Fruit fly (Drosophila melanogaster): ENCODE data around the gene Fer1.
A peak's percentile ranks its signal among the peaks of the same experiment; 100 is the strongest.

Gene Fer1

dm6 chr3R:7150544-7151406, 14.8 kb downstream of the Fer1 start, which contains the start of the genes gfzf and Sas-4 (continued):
- no peak for TF ChIP-seq crol (GFP tag; IDR thresholded peaks at IDR 0.05)
- TF ChIP-seq CG6765 (GFP tag; optimal IDR thresholded peaks at IDR 0.05) = no peak
- TF ChIP-seq CG7357 (GFP tag; IDR thresholded peaks at IDR 0.05) = peak; percentile 46; the same call in 1 of the 3 replicates
- TF ChIP-seq CG2889 (GFP tag; IDR thresholded peaks at IDR 0.05) = peak; percentile 68
- TF ChIP-seq CG12219 (GFP tag; optimal IDR thresholded peaks at IDR 0.05) = no peak
- no peak for TF ChIP-seq MTF-1 (GFP tag; optimal IDR thresholded peaks at IDR 0.05; ENCODE audit: borderline replicate concordance)
- no peak; the same call in 1 of the 2 replicates for TF ChIP-seq E2f1 (GFP tag; IDR thresholded peaks at IDR 0.05)
- TF ChIP-seq CG6791 (GFP tag; IDR thresholded peaks at IDR 0.05; ENCODE audit: partially characterized antibody) = no peak
- peak; percentile 51; the same call in 1 of the 2 replicates for TF ChIP-seq peb (GFP tag; IDR thresholded peaks at IDR 0.05)
- TF ChIP-seq CG4854 (GFP tag; optimal IDR thresholded peaks at IDR 0.05) = no peak
- no peak for TF ChIP-seq bowl (GFP tag; IDR thresholded peaks at IDR 0.05)
- no peak for TF ChIP-seq crc (GFP tag; optimal IDR thresholded peaks at IDR 0.05)
- no peak for TF ChIP-seq tap (tag; optimal IDR thresholded peaks at IDR 0.05)
- peak; percentile 10 for TF ChIP-seq sd (tag; optimal IDR thresholded peaks at IDR 0.05)
- TF ChIP-seq CTCF (GFP tag; optimal IDR thresholded peaks at IDR 0.05) = peak; percentile 2
- peak; percentile 39 for TF ChIP-seq CG3995 (GFP tag; optimal IDR thresholded peaks at IDR 0.05)
- no peak for TF ChIP-seq CG17912 (GFP tag; optimal IDR thresholded peaks at IDR 0.05)
- peak; percentile 78 for TF ChIP-seq CG14710 (tag; optimal IDR thresholded peaks at IDR 0.05)
- TF ChIP-seq ATbp (GFP tag; optimal IDR thresholded peaks at IDR 0.05) = no peak
- no peak for TF ChIP-seq CG4282 (GFP tag; optimal IDR thresholded peaks at IDR 0.05)
- TF ChIP-seq CG31365 (tag; optimal IDR thresholded peaks at IDR 0.05) = no peak
- peak; percentile 43 for TF ChIP-seq Atf3 (GFP tag; optimal IDR thresholded peaks at IDR 0.05)
- TF ChIP-seq fru (optimal IDR thresholded peaks at IDR 0.05) = no peak
- peak; percentile 37 for TF ChIP-seq CG10274 (GFP tag; optimal IDR thresholded peaks at IDR 0.05)
- peak; percentile 33 for TF ChIP-seq pzg (GFP tag; optimal IDR thresholded peaks at IDR 0.05)
- 0 out of 3 replicates have a peak, but pooled peaks have one; percentile 13 for TF ChIP-seq Opbp (GFP tag; IDR thresholded peaks at IDR 0.05; ENCODE audit: partially characterized antibody)
- TF ChIP-seq br (optimal IDR thresholded peaks at IDR 0.05) = no peak
- no peak for TF ChIP-seq gcm2 (GFP tag; optimal IDR thresholded peaks at IDR 0.05)
- peak; percentile 35 for TF ChIP-seq CG10979 (tag; optimal IDR thresholded peaks at IDR 0.05)
- TF ChIP-seq sqz (GFP tag; optimal IDR thresholded peaks at IDR 0.05) = no peak
- TF ChIP-seq CG32772 (GFP tag; IDR thresholded peaks at IDR 0.05) = peak; percentile 52; the same call in 1 of the 2 replicates
- no peak; the same call in 1 of the 2 replicates for TF ChIP-seq ranshi (GFP tag; IDR thresholded peaks at IDR 0.05)
- TF ChIP-seq fd102C (GFP tag; optimal IDR thresholded peaks at IDR 0.05) = no peak
- peak; percentile 31 for TF ChIP-seq bab2 (GFP tag; optimal IDR thresholded peaks at IDR 0.05)
- TF ChIP-seq Rfx (GFP tag; IDR thresholded peaks at IDR 0.05) = peak; percentile 69
- TF ChIP-seq BEAF-32 (GFP tag; optimal IDR thresholded peaks at IDR 0.05) = peak; percentile 40
- TF ChIP-seq cato (GFP tag; optimal IDR thresholded peaks at IDR 0.05; ENCODE audit: borderline replicate concordance) = peak; percentile 56
- TF ChIP-seq CG17328 (GFP tag; IDR thresholded peaks at IDR 0.05) = peak; percentile 48; the same call in 1 of the 2 replicates
- TF ChIP-seq Abd-B (GFP tag; optimal IDR thresholded peaks at IDR 0.05) = peak; percentile 59
- TF ChIP-seq cg (GFP tag; optimal IDR thresholded peaks at IDR 0.05) = no peak
- TF ChIP-seq Neu2 (GFP tag; optimal IDR thresholded peaks at IDR 0.05; ENCODE audit: borderline replicate concordance) = no peak
- peak; percentile 75 for TF ChIP-seq CG2116 (GFP tag; optimal IDR thresholded peaks at IDR 0.05)
- TF ChIP-seq CG13123 (GFP tag; optimal IDR thresholded peaks at IDR 0.05) = peak; percentile 29
- TF ChIP-seq sens-2 (GFP tag; IDR thresholded peaks at IDR 0.05) = 0 out of 2 replicates have a peak, but pooled peaks have one; percentile 35
- no peak for TF ChIP-seq Lpt (GFP tag; optimal IDR thresholded peaks at IDR 0.05)
- peak; percentile 57 for TF ChIP-seq CG31441 (GFP tag; IDR thresholded peaks at IDR 0.05)
- TF ChIP-seq tx (GFP tag; optimal IDR thresholded peaks at IDR 0.05) = peak; percentile 29
- no peak for TF ChIP-seq pita (GFP tag; optimal IDR thresholded peaks at IDR 0.05)
- TF ChIP-seq CG2120 (GFP tag; optimal IDR thresholded peaks at IDR 0.05) = peak; percentile 73
- TF ChIP-seq MBD-R2 (GFP tag; IDR thresholded peaks at IDR 0.05) = peak; percentile 60

All from whole organism, embryonic.